Fruit fly (Drosophila melanogaster) whole organism, embryonic: ENCODE data around the gene CG12194.

Experiments
- B-H1 ChIP-seq: fragments of 200-800 bp; sonication (Bioruptor generic); IDR thresholded peaks from 3 replicates; pipeline ENCODE4 v1.3.6; 2022; ENCODE audit warnings: missing biosample characterization, missing genetic modification characterization
- BEAF-32 ChIP-seq: fragments of 200-800 bp; sonication (Bioruptor generic); optimal IDR thresholded peaks from 3 replicates; lab custom pipeline; 2017; ENCODE audit warnings: missing biosample characterization, missing genetic modification characterization, mild to moderate bottlenecking, moderate library complexity, missing genetic modification reagents
- Bdp1 ChIP-seq: fragments of 200-800 bp; sonication (Bioruptor generic); optimal IDR thresholded peaks from 3 replicates; lab custom pipeline; 2016; ENCODE audit warnings: missing biosample characterization, missing genetic modification characterization
- CG10274 ChIP-seq: fragments of 200-800 bp; sonication (Bioruptor generic); optimal IDR thresholded peaks from 3 replicates; lab custom pipeline; 2017; ENCODE audit warnings: missing biosample characterization, mild to moderate bottlenecking, missing genetic modification characterization
- CG11247 ChIP-seq: fragments of 200-800 bp; sonication (Bioruptor generic); IDR thresholded peaks from 2 replicates; pipeline ENCODE4 v1.3.6; 2022; ENCODE audit warnings: missing biosample characterization, missing genetic modification characterization
- CG11504 ChIP-seq: fragments of 200-800 bp; sonication (Bioruptor generic); optimal IDR thresholded peaks from 3 replicates; lab custom pipeline; 2019; ENCODE audit warnings: missing biosample characterization, mild to moderate bottlenecking, missing genetic modification characterization, moderate library complexity
- CG12155 ChIP-seq: fragments of 200-800 bp; sonication (Bioruptor generic); optimal IDR thresholded peaks from 3 replicates; lab custom pipeline; 2016; ENCODE audit warnings: missing biosample characterization, missing genetic modification characterization
- CG12236 ChIP-seq: fragments of 200-800 bp; sonication (Bioruptor generic); optimal IDR thresholded peaks from 2 replicates; lab custom pipeline; 2016; ENCODE audit warnings: missing biosample characterization, missing genetic modification characterization
- CG14014 ChIP-seq: fragments of 200-800 bp; sonication (Bioruptor generic); IDR thresholded peaks from 2 replicates; pipeline ENCODE4 v1.3.6; 2022; ENCODE audit warnings: missing biosample characterization, missing genetic modification characterization
- CG14050 ChIP-seq: fragments of 200-800 bp; sonication (Bioruptor generic); IDR thresholded peaks from 3 replicates; pipeline ENCODE4 v1.3.6; 2022; ENCODE audit warnings: missing biosample characterization, missing genetic modification characterization
- CG14441 ChIP-seq: fragments of 200-800 bp; sonication (Bioruptor generic); IDR thresholded peaks from 2 replicates; pipeline ENCODE4 v1.3.6; 2022; ENCODE audit warnings: missing biosample characterization, missing genetic modification characterization
- CG18619 ChIP-seq: fragments of 200-800 bp; sonication (Bioruptor generic); optimal IDR thresholded peaks from 3 replicates; lab custom pipeline; 2017; ENCODE audit warnings: missing biosample characterization, mild to moderate bottlenecking, missing genetic modification characterization
- CG43689 ChIP-seq: fragments of 200-800 bp; sonication (Bioruptor generic); IDR thresholded peaks from 2 replicates; pipeline ENCODE4 v1.3.6; 2022; ENCODE audit warnings: missing biosample characterization, missing genetic modification characterization
- CG4730 ChIP-seq: fragments of 200-800 bp; sonication (Bioruptor generic); IDR thresholded peaks from 2 replicates; pipeline ENCODE4 v1.3.6; 2022; ENCODE audit warnings: missing biosample characterization, missing genetic modification characterization
- CG5953 ChIP-seq: fragments of 200-800 bp; sonication (Bioruptor generic); IDR thresholded peaks from 2 replicates; pipeline ENCODE4 v1.3.6; 2022; ENCODE audit warnings: missing biosample characterization, missing genetic modification characterization
- CG6813 ChIP-seq: fragments of 200-800 bp; sonication (Bioruptor generic); optimal IDR thresholded peaks from 2 replicates; lab custom pipeline; 2017; ENCODE audit warnings: missing biosample characterization, missing genetic modification characterization, mild to moderate bottlenecking, moderate library complexity, missing genetic modification reagents
- CG7839 ChIP-seq: fragments of 200-800 bp; sonication (Bioruptor generic); optimal IDR thresholded peaks from 3 replicates; lab custom pipeline; 2018; ENCODE audit warnings: missing biosample characterization, mild to moderate bottlenecking, missing genetic modification characterization, moderate library complexity
- CG8388 ChIP-seq: fragments of 200-800 bp; sonication (Bioruptor generic); optimal IDR thresholded peaks from 2 replicates; lab custom pipeline; 2019; ENCODE audit warnings: missing biosample characterization, mild to moderate bottlenecking, missing genetic modification characterization, moderate library complexity
- CG8765 ChIP-seq: fragments of 200-800 bp; sonication (Bioruptor generic); IDR thresholded peaks from 2 replicates; pipeline ENCODE4 v1.3.6; 2022; ENCODE audit warnings: missing biosample characterization, missing genetic modification characterization
- D19A ChIP-seq: fragments of 200-800 bp; optimal IDR thresholded peaks from 3 replicates; lab custom pipeline; 2019; ENCODE audit warnings: missing biosample characterization, mild to moderate bottlenecking, missing genetic modification characterization, moderate library complexity
- Drgx ChIP-seq: fragments of 200-800 bp; sonication (Bioruptor generic); IDR thresholded peaks from 2 replicates; pipeline ENCODE4 v1.3.6; 2022; ENCODE audit warnings: missing biosample characterization, missing genetic modification characterization
- GATAe ChIP-seq: fragments of 200-800 bp; sonication (Bioruptor generic); conservative IDR thresholded peaks from 2 replicates; pipeline ENCODE4 v1.3.6; 2022; ENCODE audit warnings: missing biosample characterization, missing genetic modification characterization
- H2.0 ChIP-seq: fragments of 200-800 bp; sonication (Bioruptor generic); IDR thresholded peaks from 2 replicates; pipeline ENCODE4 v1.3.6; 2022; ENCODE audit warnings: missing biosample characterization, missing genetic modification characterization
- Hmr ChIP-seq: fragments of 200-800 bp; sonication (Bioruptor generic); optimal IDR thresholded peaks from 3 replicates; lab custom pipeline; 2017; ENCODE audit warnings: mild to moderate bottlenecking, missing biosample characterization, missing genetic modification reagents, missing genetic modification characterization
- NFAT ChIP-seq: fragments of 200-800 bp; sonication (Bioruptor generic); IDR thresholded peaks from 2 replicates; pipeline ENCODE4 v1.3.6; 2022; ENCODE audit warnings: missing biosample characterization, missing genetic modification characterization
- Nf-YC ChIP-seq: fragments of 200-800 bp; optimal IDR thresholded peaks from 3 replicates; lab custom pipeline; 2019; ENCODE audit warnings: missing biosample characterization, mild to moderate bottlenecking, missing genetic modification characterization, moderate library complexity
- Oaz ChIP-seq: fragments of 200-800 bp; sonication (Bioruptor generic); IDR thresholded peaks from 2 replicates; pipeline ENCODE4 v1.3.6; 2022; ENCODE audit warnings: missing biosample characterization, missing genetic modification characterization
- PHDP ChIP-seq: fragments of 200-800 bp; sonication (Bioruptor generic); optimal IDR thresholded peaks from 3 replicates; lab custom pipeline; 2018; ENCODE audit warnings: missing biosample characterization, mild to moderate bottlenecking, missing genetic modification characterization, moderate library complexity
- Sry-β ChIP-seq: fragments of 200-800 bp; sonication (Bioruptor generic); optimal IDR thresholded peaks from 2 replicates; lab custom pipeline; 2018; ENCODE audit warnings: missing biosample characterization, mild to moderate bottlenecking, missing genetic modification characterization, moderate library complexity
- Usf ChIP-seq: fragments of 200-800 bp; sonication (Bioruptor generic); optimal IDR thresholded peaks from 2 replicates; lab custom pipeline; 2017; ENCODE audit warnings: missing genotype, missing biosample characterization, missing genetic modification characterization
- YL-1 ChIP-seq: fragments of 200-800 bp; sonication (Bioruptor generic); optimal IDR thresholded peaks from 3 replicates; lab custom pipeline; 2017; ENCODE audit warnings: missing biosample characterization, mild to moderate bottlenecking, missing genetic modification characterization
- ac ChIP-seq: fragments of 200-800 bp; sonication (Bioruptor generic); optimal IDR thresholded peaks from 3 replicates; lab custom pipeline; 2017; ENCODE audit warnings: missing biosample characterization, mild to moderate bottlenecking, missing genetic modification characterization
- amos ChIP-seq: fragments of 200-800 bp; sonication (Bioruptor generic); IDR thresholded peaks from 2 replicates; pipeline ENCODE4 v1.3.6; 2022; ENCODE audit warnings: missing biosample characterization, missing genetic modification characterization; ENCODE audit not compliant: partially characterized antibody
- bbx ChIP-seq: fragments of 200-800 bp; sonication (Bioruptor generic); IDR thresholded peaks from 2 replicates; pipeline ENCODE4 v1.3.6; 2022; ENCODE audit warnings: missing biosample characterization, missing genetic modification characterization; ENCODE audit not compliant: partially characterized antibody
- btn ChIP-seq: fragments of 200-800 bp; sonication (Bioruptor generic); optimal IDR thresholded peaks from 2 replicates; lab custom pipeline; 2016; ENCODE audit warnings: missing biosample characterization, missing genetic modification characterization
- dm ChIP-seq: fragments of 200-800 bp; sonication (Bioruptor generic); optimal IDR thresholded peaks from 3 replicates; lab custom pipeline; 2016; ENCODE audit warnings: missing biosample characterization, missing genetic modification characterization
- esg ChIP-seq: fragments of 200-800 bp; sonication (Bioruptor generic); conservative IDR thresholded peaks from 2 replicates; pipeline ENCODE4 v1.3.6; 2022; ENCODE audit warnings: missing biosample characterization, missing genetic modification characterization
- eve ChIP-seq, 2 experiments: fragments of >200 bp; optimal IDR thresholded peaks; 2 replicates each; lab custom pipeline; 2017; ENCODE audit warnings: missing biosample characterization in 2 of 2, missing genetic modification characterization in 2 of 2
- exex ChIP-seq: fragments of 200-800 bp; sonication (Bioruptor generic); optimal IDR thresholded peaks from 4 replicates; lab custom pipeline; 2018; ENCODE audit warnings: missing biosample characterization, mild to moderate bottlenecking, missing genetic modification characterization, moderate library complexity
- gem ChIP-seq: fragments of 200-800 bp; sonication (Bioruptor generic); optimal IDR thresholded peaks from 2 replicates; lab custom pipeline; 2019; ENCODE audit warnings: missing biosample characterization, mild to moderate bottlenecking, missing genetic modification characterization, moderate library complexity
- insv ChIP-seq, 2 experiments: fragments of 200-800 bp; sonication (Bioruptor generic); optimal IDR thresholded peaks; 3 replicates each; lab custom pipeline; 2016 to 2018; ENCODE audit warnings: missing biosample characterization in 2 of 2, missing genetic modification characterization in 2 of 2
- kah ChIP-seq: fragments of 200-800 bp; sonication (Bioruptor generic); optimal IDR thresholded peaks from 2 replicates; lab custom pipeline; 2018; ENCODE audit warnings: missing biosample characterization, mild to moderate bottlenecking, missing genetic modification characterization
- lmd ChIP-seq: fragments of 200-800 bp; sonication (Bioruptor generic); IDR thresholded peaks from 2 replicates; pipeline ENCODE4 v1.3.6; 2022; ENCODE audit warnings: missing biosample characterization, missing genetic modification characterization
- nerfin-2 ChIP-seq: fragments of 200-800 bp; sonication (Bioruptor generic); IDR thresholded peaks from 2 replicates; pipeline ENCODE4 v1.3.6; 2022; ENCODE audit warnings: missing biosample characterization, missing genetic modification characterization; ENCODE audit not compliant: partially characterized antibody
- pzg ChIP-seq: fragments of 200-800 bp; sonication (Bioruptor generic); optimal IDR thresholded peaks from 3 replicates; lab custom pipeline; 2018; ENCODE audit warnings: missing biosample characterization, mild to moderate bottlenecking, missing genetic modification characterization, moderate library complexity
- run ChIP-seq: fragments of 200-800 bp; sonication (Bioruptor generic); optimal IDR thresholded peaks from 3 replicates; lab custom pipeline; 2018; ENCODE audit warnings: missing biosample characterization, mild to moderate bottlenecking, missing genetic modification characterization
- shn ChIP-seq: fragments of 200-800 bp; sonication (Bioruptor generic); optimal IDR thresholded peaks from 3 replicates; lab custom pipeline; 2016; ENCODE audit warnings: missing biosample characterization, missing genetic modification characterization
- tap ChIP-seq: fragments of 200-800 bp; optimal IDR thresholded peaks from 3 replicates; lab custom pipeline; 2019; ENCODE audit warnings: missing biosample characterization, mild to moderate bottlenecking, missing genetic modification characterization, moderate library complexity
- unpg ChIP-seq: fragments of 200-800 bp; sonication (Bioruptor generic); optimal IDR thresholded peaks from 3 replicates; lab custom pipeline; 2018; ENCODE audit warnings: missing biosample characterization, mild to moderate bottlenecking, missing genetic modification characterization, moderate library complexity
- vvl ChIP-seq: fragments of 200-800 bp; sonication (Bioruptor generic); IDR thresholded peaks from 2 replicates; pipeline ENCODE4 v1.3.6; 2022; ENCODE audit warnings: missing biosample characterization, missing genetic modification characterization
- zen2 ChIP-seq: fragments of 200-800 bp; sonication (Bioruptor generic); IDR thresholded peaks from 3 replicates; pipeline ENCODE4 v1.3.6; 2022; ENCODE audit warnings: missing biosample characterization, missing genetic modification characterization; ENCODE audit not compliant: partially characterized antibody

CG12194 gene

DNA sequence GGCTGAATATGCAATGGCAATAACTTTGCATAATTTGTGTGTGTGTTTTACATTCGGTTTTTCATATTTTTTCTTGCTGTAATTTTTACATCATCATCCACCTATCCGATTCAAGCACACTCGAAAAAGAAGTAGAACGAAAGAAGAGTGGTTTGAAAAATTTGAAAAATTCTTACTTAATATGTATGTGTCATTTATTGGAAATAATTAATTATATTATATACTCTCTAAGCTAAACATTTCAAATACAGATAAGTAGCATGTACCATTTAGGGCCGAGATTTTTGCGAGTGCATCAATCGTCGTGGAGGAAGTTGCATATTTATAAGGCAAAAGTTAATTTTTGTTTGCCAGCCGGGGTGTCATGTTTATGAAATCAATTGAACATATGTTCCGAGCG is 32.0 kb upstream of the CG12194 start (continued):
- TF ChIP-seq BEAF-32 (GFP tag; lab: Kevin White, UChicago) = no peak
- no peak for TF ChIP-seq insv (GFP tag; optimal IDR thresholded peaks at IDR 0.05; lab: Kevin White, UChicago)
- no peak for TF ChIP-seq CG18619 (GFP tag; lab: Kevin White, UChicago)
- TF ChIP-seq CG8765 (GFP tag; lab: Robert Waterston, UW) = no peak
- no peak for TF ChIP-seq dm
- no peak for TF ChIP-seq CG8388 (GFP tag; lab: Kevin White, UChicago)
- TF ChIP-seq kah = no peak
- TF ChIP-seq CG5953 (GFP tag; lab: Robert Waterston, UW) = no peak
- no peak for TF ChIP-seq CG12155 (GFP tag; lab: Kevin White, UChicago)
- TF ChIP-seq H2.0 = peak; percentile 28; the same call in 1 of the 2 replicates
- TF ChIP-seq shn (GFP tag; lab: Kevin White, UChicago) = no peak
- TF ChIP-seq run (tag; lab: Kevin White, UChicago) = no peak
- no peak for TF ChIP-seq bbx (GFP tag; lab: Robert Waterston, UW)
- TF ChIP-seq GATAe = no peak
- TF ChIP-seq Drgx (GFP tag; lab: Robert Waterston, UW) = no peak
- no peak; the same call in 1 of the 2 replicates for TF ChIP-seq esg (GFP tag; lab: Robert Waterston, UW)
- TF ChIP-seq pzg (GFP tag; lab: Kevin White, UChicago) = no peak
- TF ChIP-seq CG4730 (GFP tag; lab: Robert Waterston, UW) = no peak
- no peak for TF ChIP-seq Hmr (GFP tag; lab: Kevin White, UChicago)
- TF ChIP-seq PHDP = no peak
- no peak for TF ChIP-seq NFAT (GFP tag; lab: Robert Waterston, UW)
- no peak for TF ChIP-seq CG12236 (GFP tag; lab: Kevin White, UChicago)
- TF ChIP-seq eve (GFP tag; optimal IDR thresholded peaks at IDR 0.05; lab: Kevin White, UChicago) = no peak
- peak; percentile 51; the same call in 2 of the 3 replicates for TF ChIP-seq CG14050
- TF ChIP-seq CG14441 (GFP tag; lab: Robert Waterston, UW) = no peak
- TF ChIP-seq CG14014 (GFP tag; lab: Robert Waterston, UW) = peak; percentile 20; the same call in 1 of the 2 replicates
- TF ChIP-seq amos (GFP tag; lab: Robert Waterston, UW) = no peak
- TF ChIP-seq CG43689 (GFP tag; lab: Robert Waterston, UW) = 0 out of 2 replicates have a peak, but pooled peaks have one; percentile 5
- TF ChIP-seq Sry-β = no peak
- peak; percentile 4 for TF ChIP-seq Nf-YC (tag; lab: Kevin White, UChicago)
- 0 out of 2 replicates have a peak, but pooled peaks have one; percentile 31 for TF ChIP-seq CG11247 (GFP tag; lab: Robert Waterston, UW)
- TF ChIP-seq lmd (GFP tag; lab: Robert Waterston, UW) = peak; percentile 40; the same call in 1 of the 2 replicates
- TF ChIP-seq Usf (GFP tag; lab: Kevin White, UChicago) = no peak
- TF ChIP-seq Oaz = peak; percentile 37; the same call in 1 of the 2 replicates
- no peak for TF ChIP-seq ac (GFP tag; lab: Kevin White, UChicago)
- TF ChIP-seq vvl (GFP tag; lab: Robert Waterston, UW) = peak; percentile 82
- no peak for TF ChIP-seq btn (GFP tag; lab: Kevin White, UChicago)
- TF ChIP-seq exex = no peak
- TF ChIP-seq CG6813 (GFP tag; lab: Kevin White, UChicago) = no peak
- peak; percentile 20 for TF ChIP-seq gem
- TF ChIP-seq D19A (tag; lab: Kevin White, UChicago) = no peak
- TF ChIP-seq tap (tag; lab: Kevin White, UChicago) = peak; percentile 15
- TF ChIP-seq CG10274 = no peak
- TF ChIP-seq Bdp1 = no peak
- peak; percentile 73 for TF ChIP-seq CG11504 (tag; lab: Kevin White, UChicago)
- no peak for TF ChIP-seq B-H1 (GFP tag; lab: Robert Waterston, UW)
- TF ChIP-seq YL-1 = no peak
- TF ChIP-seq zen2 (GFP tag; lab: Robert Waterston, UW) = no peak
- no peak for TF ChIP-seq nerfin-2
- peak; percentile 44 for TF ChIP-seq CG7839
- TF ChIP-seq unpg = peak; percentile 53
